Worm (Caenorhabditis elegans) whole organism, early embryonic: ENCODE data around the gene Y49F6C.6.

Experiments
- B0310.2 ChIP-seq: sonication (generic microtip); optimal IDR thresholded peaks from 2 replicates; lab custom pipeline; 2016; ENCODE audit warnings: mild to moderate bottlenecking, missing genetic modification characterization, missing compliant biosample characterization
- F13C5.2 ChIP-seq: sonication (generic microtip); optimal IDR thresholded peaks from 2 replicates; lab custom pipeline; 2017; ENCODE audit warnings: mild to moderate bottlenecking, missing genetic modification characterization, inconsistent platforms, missing compliant biosample characterization
- ama-1 ChIP-seq: fragments of 150-350 bp; optimal IDR thresholded peaks from 2 replicates; lab custom pipeline; 2014
- ceh-36 ChIP-seq: sonication (generic microtip); optimal IDR thresholded peaks from 2 replicates; lab custom pipeline; 2016; ENCODE audit warnings: missing genetic modification characterization, inconsistent platforms, missing compliant biosample characterization
- ets-7 ChIP-seq: sonication (generic microtip); optimal IDR thresholded peaks from 2 replicates; lab custom pipeline; 2016; ENCODE audit warnings: missing genotype, missing genetic modification characterization, missing compliant biosample characterization
- flt-1 ChIP-seq: fragments of 200-800 bp; sonication (Bioruptor generic); IDR thresholded peaks from 2 replicates; pipeline ENCODE4 v1.3.6; 2022; ENCODE audit warnings: missing genetic modification characterization, missing compliant biosample characterization
- hmbx-1 ChIP-seq: sonication (generic microtip); optimal IDR thresholded peaks from 2 replicates; lab custom pipeline; 2016; ENCODE audit warnings: mild to moderate bottlenecking, missing genetic modification characterization, missing compliant biosample characterization
- hmg-4 ChIP-seq: fragments of 200-800 bp; sonication (Bioruptor generic); optimal IDR thresholded peaks from 2 replicates; lab custom pipeline; 2018; ENCODE audit warnings: mild to moderate bottlenecking, missing genetic modification characterization, missing compliant biosample characterization
- hnd-1 ChIP-seq: sonication (generic microtip); optimal IDR thresholded peaks from 2 replicates; lab custom pipeline; 2016; ENCODE audit warnings: missing genetic modification characterization, missing compliant biosample characterization
- pes-1 ChIP-seq: fragments of 200-800 bp; sonication (Bioruptor generic); IDR thresholded peaks from 2 replicates; pipeline ENCODE4 v1.3.6; 2022; ENCODE audit warnings: missing genetic modification reagents, missing genetic modification characterization, missing compliant biosample characterization
- scrt-1 ChIP-seq: fragments of 200-800 bp; sonication (Bioruptor generic); IDR thresholded peaks from 2 replicates; pipeline ENCODE4 v1.3.6; 2022; ENCODE audit warnings: missing genetic modification characterization, missing compliant biosample characterization
- tbx-37 ChIP-seq: fragments of 200-800 bp; sonication (Bioruptor generic); conservative IDR thresholded peaks from 2 replicates; pipeline ENCODE4 v1.3.6; 2022; ENCODE audit warnings: missing genetic modification reagents, missing genetic modification characterization, missing compliant biosample characterization

DNA sequence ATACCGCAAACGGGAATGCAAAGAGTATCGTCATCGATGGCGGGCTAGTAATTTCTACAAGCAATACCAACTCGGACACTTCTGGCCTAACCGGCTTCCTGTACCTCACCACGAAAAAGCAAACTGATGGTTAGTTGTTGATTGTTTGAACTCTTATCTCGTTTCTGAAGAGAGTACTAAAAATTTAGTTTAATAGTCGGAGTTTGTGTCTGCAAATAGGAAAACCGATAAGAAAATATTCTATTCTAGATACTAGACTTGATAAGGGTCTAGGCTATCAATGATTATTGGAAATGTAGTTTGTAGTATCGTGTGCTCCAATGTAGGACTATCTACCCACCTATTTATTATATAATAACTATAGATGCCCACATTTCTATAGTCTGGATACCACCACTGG, 48.2 kb downstream of the Y49F6C.6 start:
- TF ChIP-seq tbx-37: no peak
- no peak for TF ChIP-seq ama-1 (lab: Kevin White, UChicago)
- TF ChIP-seq scrt-1 (GFP tag; lab: Robert Waterston, UW): no peak
- no peak for TF ChIP-seq flt-1 (GFP tag; lab: Robert Waterston, UW)
- TF ChIP-seq B0310.2 (tag; lab: Kevin White, UChicago): no peak
- no peak for TF ChIP-seq ets-7 (tag; lab: Kevin White, UChicago)
- TF ChIP-seq hnd-1 (tag; lab: Kevin White, UChicago): no peak
- no peak for TF ChIP-seq hmg-4 (GFP tag; lab: Kevin White, UChicago)
- TF ChIP-seq F13C5.2: no peak
- no peak for TF ChIP-seq pes-1 (GFP tag; lab: Robert Waterston, UW)
- no peak for TF ChIP-seq ceh-36 (tag; lab: Kevin White, UChicago)
- TF ChIP-seq hmbx-1 (tag; lab: Kevin White, UChicago): no peak
